Fruit fly (Drosophila melanogaster): ENCODE data around the gene CG14220.

The CG14220 gene

dm6 chrX:19595862-19596261 is 5.8 kb downstream of the CG14220 start:
- TF ChIP-seq pan (optimal IDR thresholded peaks at IDR 0.05) (no peak), Hnf4 (GFP tag; optimal IDR thresholded peaks at IDR 0.05) (no peak), Sp1 (GFP tag; optimal IDR thresholded peaks at IDR 0.05) (no peak), dmrt93B (GFP tag; optimal IDR thresholded peaks at IDR 0.05) (no peak), CG32264 (GFP tag; optimal IDR thresholded peaks at IDR 0.05) (no peak), N (GFP tag; optimal IDR thresholded peaks at IDR 0.05) (no peak), foxo (GFP tag; optimal IDR thresholded peaks at IDR 0.05) (no peak), dl (GFP tag; optimal IDR thresholded peaks at IDR 0.05; ENCODE audit: insufficient read depth in 1 of 2, partially characterized antibody in 2 of 2) (no peak), br (GFP tag; optimal IDR thresholded peaks at IDR 0.05) (no peak)

dm6 chrX:19592309-19592708 is 9.3 kb downstream of the CG14220 start, which contains the start of gene CG14205:
TSS of gene CG14205 (plus strand) at chrX:19592609.
- no peak for TF ChIP-seq Hnf4 (GFP tag; optimal IDR thresholded peaks at IDR 0.05)
- TF ChIP-seq br (GFP tag; optimal IDR thresholded peaks at IDR 0.05): no peak
- no peak for TF ChIP-seq Hr78 (GFP tag; optimal IDR thresholded peaks at IDR 0.05)
- TF ChIP-seq Abd-B (GFP tag; optimal IDR thresholded peaks at IDR 0.05): no peak
- TF ChIP-seq Mio (GFP tag; optimal IDR thresholded peaks at IDR 0.05): no peak
- no peak for TF ChIP-seq psq (GFP tag; optimal IDR thresholded peaks at IDR 0.05)

dm6 chrX:19590579-19590978 is 11.1 kb downstream of the CG14220 start:
- no peak for TF ChIP-seq lola (GFP tag; optimal IDR thresholded peaks at IDR 0.05)
- TF ChIP-seq N (GFP tag; optimal IDR thresholded peaks at IDR 0.05): no peak
- no peak for TF ChIP-seq brk (GFP tag; optimal IDR thresholded peaks at IDR 0.05)
- TF ChIP-seq fru (GFP tag; optimal IDR thresholded peaks at IDR 0.05): no peak
- TF ChIP-seq GATAd (GFP tag; optimal IDR thresholded peaks at IDR 0.05): no peak
- TF ChIP-seq dl (GFP tag; optimal IDR thresholded peaks at IDR 0.05; ENCODE audit: insufficient read depth in 1 of 2, partially characterized antibody in 2 of 2): no peak
- no peak for TF ChIP-seq Myc (optimal IDR thresholded peaks at IDR 0.05)
- TF ChIP-seq Hnf4 (GFP tag; optimal IDR thresholded peaks at IDR 0.05): no peak
- no peak for TF ChIP-seq dmrt93B (GFP tag; optimal IDR thresholded peaks at IDR 0.05)
- TF ChIP-seq ey (GFP tag; optimal IDR thresholded peaks at IDR 0.05): no peak
- no peak for TF ChIP-seq woc (GFP tag; optimal IDR thresholded peaks at IDR 0.05)
- TF ChIP-seq Sp1 (GFP tag; optimal IDR thresholded peaks at IDR 0.05): no peak
- no peak for TF ChIP-seq CG9705 (GFP tag; optimal IDR thresholded peaks at IDR 0.05)
- TF ChIP-seq OdsH (GFP tag; optimal IDR thresholded peaks at IDR 0.05): no peak
- TF ChIP-seq Dif (GFP tag; optimal IDR thresholded peaks at IDR 0.05; ENCODE audit: partially characterized antibody): no peak
- TF ChIP-seq rgr (GFP tag; optimal IDR thresholded peaks at IDR 0.05): no peak
- no peak for TF ChIP-seq Mio (GFP tag; optimal IDR thresholded peaks at IDR 0.05)
- TF ChIP-seq dsf (GFP tag; optimal IDR thresholded peaks at IDR 0.05; ENCODE audit: borderline replicate concordance): no peak
- TF ChIP-seq jim (GFP tag; optimal IDR thresholded peaks at IDR 0.05): no peak

dm6 chrX:19590070-19590469 is 11.6 kb downstream of the CG14220 start, which contains the start of gene CG14219:
TSS of gene CG14219 (minus strand) at chrX:19590170.
- TF ChIP-seq h (GFP tag; optimal IDR thresholded peaks at IDR 0.05) (no peak), Sp1 (GFP tag; optimal IDR thresholded peaks at IDR 0.05) (no peak), lola (GFP tag; optimal IDR thresholded peaks at IDR 0.05) (no peak), fru (GFP tag; optimal IDR thresholded peaks at IDR 0.05) (no peak), dl (GFP tag; optimal IDR thresholded peaks at IDR 0.05; ENCODE audit: insufficient read depth in 1 of 2, partially characterized antibody in 2 of 2) (no peak), jim (GFP tag; optimal IDR thresholded peaks at IDR 0.05) (no peak), br (GFP tag; optimal IDR thresholded peaks at IDR 0.05) (no peak), Mio (GFP tag; optimal IDR thresholded peaks at IDR 0.05) (no peak), Myc (optimal IDR thresholded peaks at IDR 0.05) (no peak), Vsx2 (GFP tag; optimal IDR thresholded peaks at IDR 0.05; ENCODE audit: partially characterized antibody) (no peak), ey (GFP tag; optimal IDR thresholded peaks at IDR 0.05) (no peak), Jra (GFP tag; optimal IDR thresholded peaks at IDR 0.05) (no peak), OdsH (GFP tag; optimal IDR thresholded peaks at IDR 0.05) (no peak)

- TF ChIP-seq Jra (GFP tag; optimal IDR thresholded peaks at IDR 0.05) (no peak), psq (GFP tag; optimal IDR thresholded peaks at IDR 0.05) (no peak), Abd-B (GFP tag; optimal IDR thresholded peaks at IDR 0.05) (no peak), Hr78 (GFP tag; optimal IDR thresholded peaks at IDR 0.05) (no peak), dsf (GFP tag; optimal IDR thresholded peaks at IDR 0.05; ENCODE audit: borderline replicate concordance) (no peak), tai (GFP tag; optimal IDR thresholded peaks at IDR 0.05) (no peak), foxo (GFP tag; optimal IDR thresholded peaks at IDR 0.05) (no peak), ey (GFP tag; optimal IDR thresholded peaks at IDR 0.05) (no peak), Hnf4 (GFP tag; optimal IDR thresholded peaks at IDR 0.05) (no peak), sv (GFP tag; optimal IDR thresholded peaks at IDR 0.05) (no peak), N (GFP tag; optimal IDR thresholded peaks at IDR 0.05) (no peak), Vsx2 (GFP tag; optimal IDR thresholded peaks at IDR 0.05; ENCODE audit: partially characterized antibody) (no peak), CG32264 (GFP tag; optimal IDR thresholded peaks at IDR 0.05) (no peak), Mio (GFP tag; optimal IDR thresholded peaks at IDR 0.05) (no peak), fru (GFP tag; optimal IDR thresholded peaks at IDR 0.05) (no peak), lola (GFP tag; optimal IDR thresholded peaks at IDR 0.05) (no peak), Dif (GFP tag; optimal IDR thresholded peaks at IDR 0.05; ENCODE audit: partially characterized antibody) (no peak)
Observed at dm6 chrX:19585142-19585541, 16.5 kb downstream of the CG14220 start.

Measured in whole organism, wandering third instar larva.